Worm (Caenorhabditis elegans) whole organism, L2 larva: ENCODE results near the gene F28E10.1.

Experiments
- ZK546.5 ChIP-seq: sonication (generic microtip); optimal IDR thresholded peaks from 2 replicates; lab custom pipeline; 2017; ENCODE audit warnings: missing biosample characterization, missing genetic modification characterization
- elt-1 ChIP-seq: fragments of 150-350 bp; optimal IDR thresholded peaks from 2 replicates; lab custom pipeline; 2014; ENCODE audit warnings: missing biosample characterization, missing genetic modification characterization
- lin-11 ChIP-seq: fragments of 150-350 bp; sonication (generic microtip); optimal IDR thresholded peaks from 2 replicates; lab custom pipeline; 2014; ENCODE audit warnings: missing biosample characterization, missing genetic modification characterization, inconsistent platforms, mixed read lengths
- mdl-1 ChIP-seq, 2 experiments: fragments of 150-350 bp in 1 of 2; sonication (generic microtip) in 1 of 2; optimal IDR thresholded peaks; 2 replicates each; lab custom pipeline; 2017; ENCODE audit warnings: missing biosample characterization in 2 of 2, missing genetic modification characterization in 2 of 2
- nhr-129 ChIP-seq: fragments of 150-350 bp; optimal IDR thresholded peaks from 2 replicates; lab custom pipeline; 2014; ENCODE audit warnings: missing biosample characterization, missing genetic modification characterization
- nhr-25 ChIP-seq: fragments of 150-350 bp; sonication (generic microtip); optimal IDR thresholded peaks from 3 replicates; lab custom pipeline; 2014; ENCODE audit warnings: missing biosample characterization, missing genetic modification characterization
- nhr-77 ChIP-seq: fragments of 150-350 bp; optimal IDR thresholded peaks from 2 replicates; lab custom pipeline; 2014; ENCODE audit warnings: missing biosample characterization, missing genetic modification characterization
- skn-1 ChIP-seq: sonication (generic microtip); optimal IDR thresholded peaks from 2 replicates; lab custom pipeline; 2017; ENCODE audit warnings: missing biosample characterization, missing genetic modification characterization
- unc-39 ChIP-seq: fragments of 150-350 bp; optimal IDR thresholded peaks from 2 replicates; lab custom pipeline; 2014; ENCODE audit warnings: missing biosample characterization, missing genetic modification characterization

- no peak for TF ChIP-seq mdl-1 (tag; optimal IDR thresholded peaks at IDR 0.05; lab: Kevin White, UChicago)
- TF ChIP-seq nhr-77, result no peak
- no peak for TF ChIP-seq ZK546.5
- no peak for TF ChIP-seq unc-39 (tag; lab: Kevin White, UChicago)
- no peak for TF ChIP-seq elt-1 (tag; lab: Kevin White, UChicago)
- TF ChIP-seq lin-11 (tag; lab: Kevin White, UChicago), result no peak
- TF ChIP-seq nhr-129 (tag; lab: Kevin White, UChicago), result no peak
- TF ChIP-seq skn-1 (tag; lab: Kevin White, UChicago), result no peak
- TF ChIP-seq nhr-25 (tag; lab: Kevin White, UChicago), result no peak
These were observed 1.3 kb upstream of the F28E10.1 start, which contains the start of gene F28E10.4 for ce11 chrIV:4567343-4567742.
